2 fruit fly cellular contexts compared by ENCODE assay signal in genomic region chr3L:11010410-11010827, dm6.
TF ChIP-seq lines count a peak whose summit lies in the region.

No protein-coding gene starts in this region.

TF ChIP-seq in whole organism, embryonic, 481 proteins besides CTCF, POLR2A, EP300 and RAD21 (continued from another document and continues in another):
- TF ChIP-seq kah (GFP tag; optimal IDR thresholded peaks at IDR 0.05; lab: Kevin White, UChicago) (peak; percentile 8), gsb (GFP tag; IDR thresholded peaks at IDR 0.05; lab: Robert Waterston, UW) (no peak), HmgD (GFP tag; optimal IDR thresholded peaks at IDR 0.05; lab: Kevin White, UChicago) (peak; percentile 60), exex (tag; optimal IDR thresholded peaks at IDR 0.05; lab: Kevin White, UChicago) (no peak), gt (GFP tag; IDR thresholded peaks at IDR 0.05; lab: Robert Waterston, UW) (no peak), sens-2 (GFP tag; IDR thresholded peaks at IDR 0.05; lab: Robert Waterston, UW) (no peak), CG1792 (GFP tag; optimal IDR thresholded peaks at IDR 0.05; lab: Kevin White, UChicago) (no peak), Stat92E (GFP tag; optimal IDR thresholded peaks at IDR 0.05; lab: Kevin White, UChicago) (peak in 1 of 3 experiments; percentile 8), CG11504 (tag; optimal IDR thresholded peaks at IDR 0.05; lab: Kevin White, UChicago) (peak; percentile 41), Poxn (GFP tag; IDR thresholded peaks at IDR 0.05; lab: Robert Waterston, UW) (no peak), dysf (GFP tag; IDR thresholded peaks at IDR 0.05; lab: Robert Waterston, UW) (no peak), CG6791 (GFP tag; IDR thresholded peaks at IDR 0.05; lab: Robert Waterston, UW; ENCODE audit: partially characterized antibody) (peak; percentile 62; the same call in 2 of the 3 replicates), tll (GFP tag; optimal IDR thresholded peaks at IDR 0.05; lab: Kevin White, UChicago) (peak in 1 of 2 experiments; percentile 26), Sox102F (GFP tag; optimal IDR thresholded peaks at IDR 0.05; lab: Kevin White, UChicago) (no peak), corto (GFP tag; optimal IDR thresholded peaks at IDR 0.05; lab: Kevin White, UChicago) (peak; percentile 53), CG10366 (GFP tag; IDR thresholded peaks at IDR 0.05; lab: Robert Waterston, UW) (no peak), CG9797 (GFP tag; optimal IDR thresholded peaks at IDR 0.05; lab: Kevin White, UChicago) (no peak), cg (GFP tag; optimal IDR thresholded peaks at IDR 0.05; lab: Kevin White, UChicago) (peak; percentile 100), CG1832 (GFP tag; optimal IDR thresholded peaks at IDR 0.05; lab: Kevin White, UChicago) (peak; percentile 61), gsb-n (tag; optimal IDR thresholded peaks at IDR 0.05; lab: Kevin White, UChicago) (no peak), Asciz (GFP tag; optimal IDR thresholded peaks at IDR 0.05; lab: Kevin White, UChicago) (no peak), Atf3 (GFP tag; optimal IDR thresholded peaks at IDR 0.05; lab: Kevin White, UChicago) (no peak), mirr (GFP tag; optimal IDR thresholded peaks at IDR 0.05; lab: Kevin White, UChicago) (peak; percentile 49), CG17829 (tag; optimal IDR thresholded peaks at IDR 0.05; lab: Kevin White, UChicago) (peak; percentile 11), stwl (tag; optimal IDR thresholded peaks at IDR 0.05; lab: Kevin White, UChicago) (no peak), Gsc (GFP tag; IDR thresholded peaks at IDR 0.05; lab: Robert Waterston, UW) (no peak), sr (GFP tag; IDR thresholded peaks at IDR 0.05; lab: Robert Waterston, UW) (peak; percentile 82), eyg (GFP tag; optimal IDR thresholded peaks at IDR 0.05; lab: Kevin White, UChicago) (no peak), dmrt11E (tag; optimal IDR thresholded peaks at IDR 0.05; lab: Kevin White, UChicago) (no peak), CG8478 (optimal IDR thresholded peaks at IDR 0.05; lab: Kevin White, UChicago) (peak; percentile 99), kni (GFP tag; optimal IDR thresholded peaks at IDR 0.05; lab: Kevin White, UChicago) (peak; percentile 83), chif (GFP tag; optimal IDR thresholded peaks at IDR 0.05; lab: Kevin White, UChicago) (no peak), CG5953 (GFP tag; IDR thresholded peaks at IDR 0.05; lab: Robert Waterston, UW) (no peak), gro (GFP tag; optimal IDR thresholded peaks at IDR 0.05; lab: Kevin White, UChicago) (no peak), CG15073 (GFP tag; optimal IDR thresholded peaks at IDR 0.05; lab: Kevin White, UChicago) (no peak), CG4404 (GFP tag; IDR thresholded peaks at IDR 0.05; lab: Robert Waterston, UW) (no peak), CG12071 (GFP tag; optimal IDR thresholded peaks at IDR 0.05; lab: Kevin White, UChicago) (no peak), esg (GFP tag; conservative IDR thresholded peaks at IDR 0.05; lab: Robert Waterston, UW) (no peak), Hmx (GFP tag; optimal IDR thresholded peaks at IDR 0.05; lab: Kevin White, UChicago) (no peak), trem (tag; optimal IDR thresholded peaks at IDR 0.05; lab: Kevin White, UChicago) (no peak), CG11398 (GFP tag; optimal IDR thresholded peaks at IDR 0.05; lab: Kevin White, UChicago) (no peak), Lpt (GFP tag; optimal IDR thresholded peaks at IDR 0.05; lab: Kevin White, UChicago) (no peak), CG9609 (GFP tag; optimal IDR thresholded peaks at IDR 0.05; lab: Kevin White, UChicago) (no peak), CG17385 (GFP tag; optimal IDR thresholded peaks at IDR 0.05; lab: Kevin White, UChicago) (peak; percentile 34), Side (GFP tag; optimal IDR thresholded peaks at IDR 0.05; lab: Kevin White, UChicago) (no peak), bab2 (GFP tag; optimal IDR thresholded peaks at IDR 0.05; lab: Kevin White, UChicago) (no peak), Opbp (GFP tag; IDR thresholded peaks at IDR 0.05; lab: Robert Waterston, UW; ENCODE audit: partially characterized antibody) (peak; percentile 65; the same call in 2 of the 3 replicates), sna (GFP tag; IDR thresholded peaks at IDR 0.05; lab: Robert Waterston, UW; ENCODE audit: partially characterized antibody) (peak; percentile 25; the same call in 1 of the 2 replicates), CG15269 (tag; optimal IDR thresholded peaks at IDR 0.05; lab: Kevin White, UChicago) (no peak), gce (GFP tag; IDR thresholded peaks at IDR 0.05; lab: Robert Waterston, UW) (no peak), CG1529 (GFP tag; optimal IDR thresholded peaks at IDR 0.05; lab: Kevin White, UChicago) (no peak), CG12236 (GFP tag; optimal IDR thresholded peaks at IDR 0.05; lab: Kevin White, UChicago) (no peak), pho (GFP tag; optimal IDR thresholded peaks at IDR 0.05; lab: Kevin White, UChicago) (peak; percentile 8), ewg (GFP tag; optimal IDR thresholded peaks at IDR 0.05; lab: Kevin White, UChicago) (peak; percentile 25), CG16813 (GFP tag; IDR thresholded peaks at IDR 0.05; lab: Robert Waterston, UW; ENCODE audit: partially characterized antibody) (no peak), CG2199 (GFP tag; IDR thresholded peaks at IDR 0.05; lab: Robert Waterston, UW) (peak; percentile 73; the same call in 1 of the 3 replicates), ab (GFP tag; optimal IDR thresholded peaks at IDR 0.05; lab: Kevin White, UChicago) (no peak), CG14710 (tag; optimal IDR thresholded peaks at IDR 0.05; lab: Kevin White, UChicago) (no peak), da (GFP tag; optimal IDR thresholded peaks at IDR 0.05; lab: Kevin White, UChicago) (peak; percentile 51), lbe (GFP tag; optimal IDR thresholded peaks at IDR 0.05; lab: Kevin White, UChicago) (peak; percentile 76), Chrac-16 (GFP tag; optimal IDR thresholded peaks at IDR 0.05; lab: Kevin White, UChicago) (no peak), fd102C (GFP tag; optimal IDR thresholded peaks at IDR 0.05; lab: Kevin White, UChicago) (no peak), chm (GFP tag; IDR thresholded peaks at IDR 0.05; lab: Robert Waterston, UW) (no peak), Spps (tag; optimal IDR thresholded peaks at IDR 0.05; lab: Kevin White, UChicago) (no peak), al (GFP tag; IDR thresholded peaks at IDR 0.05; lab: Robert Waterston, UW) (no peak), Ets97D (GFP tag; optimal IDR thresholded peaks at IDR 0.05; lab: Kevin White, UChicago) (no peak), MESR4 (GFP tag; optimal IDR thresholded peaks at IDR 0.05; lab: Kevin White, UChicago) (no peak), CG1647 (GFP tag; optimal IDR thresholded peaks at IDR 0.05; lab: Kevin White, UChicago) (no peak)

TF ChIP-seq in whole organism, prepupa, 60 proteins besides CTCF, POLR2A, EP300 and RAD21 (continued from another document):
- TF ChIP-seq svp (GFP tag; lab: Kevin White, UChicago) (peak; percentile 84), ss (GFP tag; optimal IDR thresholded peaks at IDR 0.05; lab: Kevin White, UChicago) (peak; percentile 96 to 98), CG8319 (GFP tag; optimal IDR thresholded peaks at IDR 0.05; lab: Kevin White, UChicago) (peak; percentile 76), CG6792 (GFP tag; optimal IDR thresholded peaks at IDR 0.05; lab: Kevin White, UChicago) (peak; percentile 72), OdsH (GFP tag; optimal IDR thresholded peaks at IDR 0.05; lab: Kevin White, UChicago) (peak; percentile 79), Blimp-1 (GFP tag; optimal IDR thresholded peaks at IDR 0.05; lab: Kevin White, UChicago) (peak; percentile 41), acj6 (GFP tag; optimal IDR thresholded peaks at IDR 0.05; lab: Kevin White, UChicago) (peak; percentile 68), Eip75B (GFP tag; optimal IDR thresholded peaks at IDR 0.05; lab: Kevin White, UChicago) (peak; percentile 89)
